Worm (Caenorhabditis elegans): ENCODE measurements around the gene C32D5.12.

- TF ChIP-seq ahr-1 (tag; optimal IDR thresholded peaks at IDR 0.05), result no peak
- TF ChIP-seq sox-4 (tag; optimal IDR thresholded peaks at IDR 0.05), result no peak
- no peak for TF ChIP-seq dmd-4 (tag; optimal IDR thresholded peaks at IDR 0.05; ENCODE audit: borderline replicate concordance)
- TF ChIP-seq ets-4 (tag; optimal IDR thresholded peaks at IDR 0.05), result no peak
- no peak for TF ChIP-seq nhr-11 (tag; optimal IDR thresholded peaks at IDR 0.05)
- no peak for TF ChIP-seq lim-6 (tag; optimal IDR thresholded peaks at IDR 0.05)
These were observed 47.3 kb downstream of the C32D5.12 start for ce11 chrII:6311459-6311858.
